Fruit fly (Drosophila melanogaster) whole organism, embryonic: ENCODE measurements around the gene CG11263.

Experiments
- Ada2b ChIP-seq: fragments of 200-800 bp; sonication (Bioruptor generic); IDR thresholded peaks from 2 replicates; pipeline ENCODE4 v1.3.6; 2022; ENCODE audit warnings: missing biosample characterization, missing genetic modification characterization
- Aef1 ChIP-seq: fragments of 200-800 bp; sonication (Bioruptor generic); IDR thresholded peaks from 3 replicates; pipeline ENCODE4 v1.3.6; 2022; ENCODE audit warnings: missing biosample characterization, missing genetic modification characterization
- Atf3 ChIP-seq: fragments of 200-800 bp; sonication (Bioruptor generic); optimal IDR thresholded peaks from 3 replicates; lab custom pipeline; 2016; ENCODE audit warnings: missing biosample characterization, missing genetic modification characterization
- Blimp-1 ChIP-seq: fragments of 200-800 bp; sonication (Bioruptor generic); optimal IDR thresholded peaks from 3 replicates; lab custom pipeline; 2018; ENCODE audit warnings: missing biosample characterization, missing genetic modification characterization, mild to moderate bottlenecking, moderate library complexity, missing genetic modification reagents
- BtbVII ChIP-seq: fragments of 200-800 bp; sonication (Bioruptor generic); optimal IDR thresholded peaks from 3 replicates; lab custom pipeline; 2017; ENCODE audit warnings: missing biosample characterization, mild to moderate bottlenecking, missing genetic modification characterization
- CG10462 ChIP-seq: fragments of 200-800 bp; sonication (Bioruptor generic); optimal IDR thresholded peaks from 2 replicates; lab custom pipeline; 2016; ENCODE audit warnings: missing biosample characterization, missing genetic modification characterization
- CG10565 ChIP-seq: fragments of 200-800 bp; sonication (Bioruptor generic); optimal IDR thresholded peaks from 3 replicates; lab custom pipeline; 2016; ENCODE audit warnings: missing biosample characterization, mild to moderate bottlenecking, missing genetic modification characterization
- CG10959 ChIP-seq: fragments of 200-800 bp; sonication (Bioruptor generic); IDR thresholded peaks from 2 replicates; pipeline ENCODE4 v1.3.6; 2022; ENCODE audit warnings: missing biosample characterization, missing genetic modification characterization
- CG11247 ChIP-seq: fragments of 200-800 bp; sonication (Bioruptor generic); IDR thresholded peaks from 2 replicates; pipeline ENCODE4 v1.3.6; 2022; ENCODE audit warnings: missing biosample characterization, missing genetic modification characterization
- CG11504 ChIP-seq: fragments of 200-800 bp; sonication (Bioruptor generic); optimal IDR thresholded peaks from 3 replicates; lab custom pipeline; 2019; ENCODE audit warnings: missing biosample characterization, mild to moderate bottlenecking, missing genetic modification characterization, moderate library complexity
- CG12155 ChIP-seq: fragments of 200-800 bp; sonication (Bioruptor generic); optimal IDR thresholded peaks from 3 replicates; lab custom pipeline; 2016; ENCODE audit warnings: missing biosample characterization, missing genetic modification characterization
- CG12219 ChIP-seq: fragments of 200-800 bp; sonication (Bioruptor generic); optimal IDR thresholded peaks from 3 replicates; lab custom pipeline; 2018; ENCODE audit warnings: missing biosample characterization, mild to moderate bottlenecking, missing genetic modification characterization
- CG12236 ChIP-seq: fragments of 200-800 bp; sonication (Bioruptor generic); optimal IDR thresholded peaks from 2 replicates; lab custom pipeline; 2016; ENCODE audit warnings: missing biosample characterization, missing genetic modification characterization
- CG13775 ChIP-seq: fragments of 200-800 bp; sonication (Bioruptor generic); optimal IDR thresholded peaks from 3 replicates; lab custom pipeline; 2017; ENCODE audit warnings: missing biosample characterization, mild to moderate bottlenecking, missing genetic modification characterization
- CG17361 ChIP-seq: fragments of 200-800 bp; sonication (Bioruptor generic); IDR thresholded peaks from 3 replicates; pipeline ENCODE4 v1.3.6; 2022; ENCODE audit warnings: missing biosample characterization, missing genetic modification characterization
- CG17612 ChIP-seq: fragments of 200-800 bp; sonication (Bioruptor generic); IDR thresholded peaks from 2 replicates; pipeline ENCODE4 v1.3.6; 2022; ENCODE audit warnings: missing biosample characterization, missing genetic modification characterization
- CG1832 ChIP-seq: fragments of 200-800 bp; sonication (Bioruptor generic); optimal IDR thresholded peaks from 2 replicates; lab custom pipeline; 2017; ENCODE audit warnings: missing biosample characterization, mild to moderate bottlenecking, missing genetic modification characterization, inconsistent platforms
- CG2199 ChIP-seq: fragments of 200-800 bp; sonication (Bioruptor generic); IDR thresholded peaks from 3 replicates; pipeline ENCODE4 v1.3.6; 2022; ENCODE audit warnings: missing biosample characterization, missing genetic modification characterization
- CG33213 ChIP-seq: fragments of 200-800 bp; sonication (Bioruptor generic); optimal IDR thresholded peaks from 3 replicates; lab custom pipeline; 2016; ENCODE audit warnings: missing biosample characterization, missing genetic modification characterization
- CG3838 ChIP-seq: fragments of 200-800 bp; sonication (Bioruptor generic); optimal IDR thresholded peaks from 3 replicates; lab custom pipeline; 2016; ENCODE audit warnings: missing biosample characterization, missing genetic modification characterization
- CG7839 ChIP-seq: fragments of 200-800 bp; sonication (Bioruptor generic); optimal IDR thresholded peaks from 3 replicates; lab custom pipeline; 2018; ENCODE audit warnings: missing biosample characterization, mild to moderate bottlenecking, missing genetic modification characterization, moderate library complexity
- CG9727 ChIP-seq: fragments of 200-800 bp; sonication (Bioruptor generic); optimal IDR thresholded peaks from 3 replicates; lab custom pipeline; 2017; ENCODE audit warnings: missing biosample characterization, mild to moderate bottlenecking, missing genetic modification characterization
- E2f2 ChIP-seq: fragments of 200-800 bp; sonication (Bioruptor generic); IDR thresholded peaks from 2 replicates; pipeline ENCODE4 v1.3.6; 2022; ENCODE audit warnings: missing biosample characterization, missing genetic modification characterization
- HLH4C ChIP-seq: fragments of 200-800 bp; sonication (Bioruptor generic); IDR thresholded peaks from 3 replicates; pipeline ENCODE4 v1.3.6; 2022; ENCODE audit warnings: missing biosample characterization, missing genetic modification characterization; ENCODE audit not compliant: partially characterized antibody
- HLHmδ ChIP-seq: fragments of 200-800 bp; sonication (Bioruptor generic); optimal IDR thresholded peaks from 2 replicates; lab custom pipeline; 2018; ENCODE audit warnings: missing biosample characterization, mild to moderate bottlenecking, missing genetic modification characterization, moderate library complexity
- HmgZ ChIP-seq: fragments of 200-800 bp; sonication (Bioruptor generic); optimal IDR thresholded peaks from 2 replicates; lab custom pipeline; 2018; ENCODE audit warnings: missing biosample characterization, mild to moderate bottlenecking, missing genetic modification characterization
- Hr3 ChIP-seq: fragments of 200-800 bp; sonication (Bioruptor generic); optimal IDR thresholded peaks from 3 replicates; lab custom pipeline; 2016; ENCODE audit warnings: missing biosample characterization, missing genetic modification characterization
- Hr39 ChIP-seq: fragments of >200 bp; optimal IDR thresholded peaks from 2 replicates; lab custom pipeline; 2017
- Mes4 ChIP-seq: fragments of 200-800 bp; sonication (Bioruptor generic); optimal IDR thresholded peaks from 2 replicates; lab custom pipeline; 2016; ENCODE audit warnings: missing biosample characterization, missing genetic modification characterization
- Optix ChIP-seq: fragments of 200-800 bp; sonication (Bioruptor generic); IDR thresholded peaks from 3 replicates; pipeline ENCODE4 v1.3.6; 2022; ENCODE audit warnings: missing biosample characterization, missing genetic modification characterization
- Sin3A ChIP-seq: fragments of >200 bp; optimal IDR thresholded peaks from 2 replicates; lab custom pipeline; 2018
- Xbp1 ChIP-seq: fragments of 200-800 bp; sonication (Bioruptor generic); optimal IDR thresholded peaks from 3 replicates; lab custom pipeline; 2016; ENCODE audit warnings: missing biosample characterization, mild to moderate bottlenecking, missing genetic modification characterization
- ac ChIP-seq: fragments of 200-800 bp; sonication (Bioruptor generic); optimal IDR thresholded peaks from 3 replicates; lab custom pipeline; 2017; ENCODE audit warnings: missing biosample characterization, mild to moderate bottlenecking, missing genetic modification characterization
- ara ChIP-seq: fragments of 200-800 bp; sonication (Bioruptor generic); IDR thresholded peaks from 2 replicates; pipeline ENCODE4 v1.3.6; 2022; ENCODE audit warnings: missing biosample characterization, missing genetic modification characterization
- bowl ChIP-seq: fragments of 200-800 bp; sonication (Bioruptor generic); IDR thresholded peaks from 2 replicates; pipeline ENCODE4 v1.3.6; 2022; ENCODE audit warnings: missing biosample characterization, missing genetic modification characterization
- btn ChIP-seq: fragments of 200-800 bp; sonication (Bioruptor generic); optimal IDR thresholded peaks from 2 replicates; lab custom pipeline; 2016; ENCODE audit warnings: missing biosample characterization, missing genetic modification characterization
- chif ChIP-seq, 2 experiments: fragments of 200-800 bp; sonication (Bioruptor generic); optimal IDR thresholded peaks; 3 replicates each; lab custom pipeline; 2016; ENCODE audit warnings: missing biosample characterization in 2 of 2, missing genetic modification characterization in 2 of 2
- en ChIP-seq: fragments of 200-800 bp; sonication (Bioruptor generic); optimal IDR thresholded peaks from 2 replicates; lab custom pipeline; 2016; ENCODE audit warnings: missing biosample characterization, missing genetic modification characterization
- fd3F ChIP-seq: fragments of 200-800 bp; sonication (Bioruptor generic); optimal IDR thresholded peaks from 2 replicates; lab custom pipeline; 2018; ENCODE audit warnings: missing biosample characterization, mild to moderate bottlenecking, missing genetic modification characterization, moderate library complexity
- gsb ChIP-seq: fragments of 200-800 bp; sonication (Bioruptor generic); IDR thresholded peaks from 2 replicates; pipeline ENCODE4 v1.3.6; 2022; ENCODE audit warnings: missing biosample characterization, missing genetic modification characterization
- gt ChIP-seq: fragments of 200-800 bp; sonication (Bioruptor generic); IDR thresholded peaks from 2 replicates; pipeline ENCODE4 v1.3.6; 2022; ENCODE audit warnings: missing biosample characterization, missing genetic modification characterization
- jing ChIP-seq: fragments of 200-800 bp; sonication (Bioruptor generic); optimal IDR thresholded peaks from 2 replicates; lab custom pipeline; 2018; ENCODE audit warnings: missing biosample characterization, mild to moderate bottlenecking, missing genetic modification characterization
- lilli ChIP-seq: fragments of 200-800 bp; sonication (Bioruptor generic); optimal IDR thresholded peaks from 3 replicates; lab custom pipeline; 2016; ENCODE audit warnings: missing biosample characterization, missing genetic modification characterization
- prd ChIP-seq, 3 experiments: fragments of >200 bp in 2 of 3; fragments of 200-800 bp in 1 of 3; sonication (Bioruptor generic) in 1 of 3; optimal IDR thresholded peaks in 2 of 3; IDR thresholded peaks in 1 of 3; 2 replicates in 2 of 3; 3 replicates in 1 of 3; pipeline versions ENCODE4 v1.3.6 to Lab custom; 2017 to 2022; ENCODE audit warnings: missing biosample characterization in 1 of 3, missing genetic modification characterization in 1 of 3
- pros ChIP-seq: fragments of 200-800 bp; sonication (Bioruptor generic); optimal IDR thresholded peaks from 3 replicates; lab custom pipeline; 2019; ENCODE audit warnings: missing biosample characterization, mild to moderate bottlenecking, missing genetic modification characterization, moderate library complexity
- pum ChIP-seq: fragments of 200-800 bp; sonication (Bioruptor generic); optimal IDR thresholded peaks from 2 replicates; lab custom pipeline; 2016; ENCODE audit warnings: missing biosample characterization, missing genetic modification characterization
- row ChIP-seq: fragments of 200-800 bp; sonication (Bioruptor generic); IDR thresholded peaks from 3 replicates; pipeline ENCODE4 v1.3.6; 2022; ENCODE audit warnings: missing biosample characterization, missing genetic modification characterization
- unc-4 ChIP-seq: fragments of 200-800 bp; sonication (Bioruptor generic); IDR thresholded peaks from 2 replicates; pipeline ENCODE4 v1.3.6; 2022; ENCODE audit warnings: missing biosample characterization, missing genetic modification characterization; ENCODE audit not compliant: partially characterized antibody
- zen2 ChIP-seq: fragments of 200-800 bp; sonication (Bioruptor generic); IDR thresholded peaks from 3 replicates; pipeline ENCODE4 v1.3.6; 2022; ENCODE audit warnings: missing biosample characterization, missing genetic modification characterization; ENCODE audit not compliant: partially characterized antibody
- zfh2 ChIP-seq: fragments of 200-800 bp; sonication (Bioruptor generic); optimal IDR thresholded peaks from 2 replicates; lab custom pipeline; 2016; ENCODE audit warnings: missing biosample characterization, missing genetic modification characterization

CG11263 gene

dm6 chr3L:13015823-13016465 lies 9.3 kb downstream of the CG11263 start, which contains the start of gene CG11267 (continued):
- peak; percentile 83 for TF ChIP-seq ara (GFP tag; lab: Robert Waterston, UW)
- peak; percentile 81 for TF ChIP-seq CG12219 (GFP tag; lab: Kevin White, UChicago)
- TF ChIP-seq chif (GFP tag; optimal IDR thresholded peaks at IDR 0.05; lab: Kevin White, UChicago), result peak; percentile 55 to 79
- TF ChIP-seq Aef1 (GFP tag; lab: Robert Waterston, UW), result peak; percentile 89
- TF ChIP-seq HLHmδ (GFP tag; lab: Kevin White, UChicago), result no peak
- TF ChIP-seq CG10462 (GFP tag; lab: Kevin White, UChicago), result no peak
- TF ChIP-seq CG11247, result peak; percentile 89
- no peak for TF ChIP-seq CG12236 (GFP tag; lab: Kevin White, UChicago)
- TF ChIP-seq CG10565 (GFP tag; lab: Kevin White, UChicago), result peak; percentile 59
- peak; percentile 85 for TF ChIP-seq lilli
- peak; percentile 32 for TF ChIP-seq jing
- peak; percentile 52; the same call in 1 of the 3 replicates for TF ChIP-seq Optix (GFP tag; lab: Robert Waterston, UW)
- peak; percentile 34 for TF ChIP-seq btn (GFP tag; lab: Kevin White, UChicago)
- TF ChIP-seq bowl, result peak; percentile 84
- TF ChIP-seq CG33213 (GFP tag; lab: Kevin White, UChicago), result peak; percentile 75
- peak; percentile 67 for TF ChIP-seq pum (GFP tag; lab: Kevin White, UChicago)
- TF ChIP-seq en (GFP tag; lab: Kevin White, UChicago), result peak; percentile 68
- TF ChIP-seq Hr39, result no peak
- TF ChIP-seq E2f2 (GFP tag; lab: Robert Waterston, UW), result peak; percentile 60
- TF ChIP-seq fd3F (GFP tag; lab: Kevin White, UChicago), result peak; percentile 56
- TF ChIP-seq Sin3A (lab: Kevin White, UChicago), result no peak
- TF ChIP-seq CG3838, result no peak
- TF ChIP-seq HmgZ (tag; lab: Kevin White, UChicago), result peak; percentile 70
- TF ChIP-seq CG9727 (GFP tag; lab: Kevin White, UChicago), result peak; percentile 82
- TF ChIP-seq HLH4C (GFP tag; lab: Robert Waterston, UW), result peak; percentile 27; the same call in 1 of the 3 replicates
- peak; percentile 68 for TF ChIP-seq CG12155
- TF ChIP-seq CG13775 (GFP tag; lab: Kevin White, UChicago), result peak; percentile 69
- peak; percentile 78 for TF ChIP-seq Blimp-1 (GFP tag; lab: Kevin White, UChicago)
- no peak for TF ChIP-seq prd (optimal IDR thresholded peaks at IDR 0.05; lab: Kevin White, UChicago)
- peak; percentile 88 for TF ChIP-seq prd (GFP tag; IDR thresholded peaks at IDR 0.05; lab: Robert Waterston, UW)
- TF ChIP-seq Atf3, result peak; percentile 53
- TF ChIP-seq CG1832, result no peak
- TF ChIP-seq zfh2 (GFP tag; lab: Kevin White, UChicago), result peak; percentile 80
- TF ChIP-seq row, result peak; percentile 78
- TF ChIP-seq Mes4, result peak; percentile 51
- TF ChIP-seq gt (GFP tag; lab: Robert Waterston, UW), result peak; percentile 46; the same call in 1 of the 2 replicates
- peak; percentile 77 for TF ChIP-seq CG10959
- TF ChIP-seq Ada2b (GFP tag; lab: Robert Waterston, UW), result peak; percentile 94
- TF ChIP-seq unc-4 (GFP tag; lab: Robert Waterston, UW), result no peak
- TF ChIP-seq CG11504 (tag; lab: Kevin White, UChicago), result peak; percentile 90
- peak; percentile 85 for TF ChIP-seq CG17361 (GFP tag; lab: Robert Waterston, UW)
- peak; percentile 89 for TF ChIP-seq CG2199 (GFP tag; lab: Robert Waterston, UW)
- peak; percentile 84 for TF ChIP-seq Xbp1 (GFP tag; lab: Kevin White, UChicago)
- peak; percentile 61 for TF ChIP-seq Hr3 (GFP tag; lab: Kevin White, UChicago)
- peak; percentile 87 for TF ChIP-seq BtbVII (GFP tag; lab: Kevin White, UChicago)
- no peak for TF ChIP-seq ac (GFP tag; lab: Kevin White, UChicago)
- TF ChIP-seq gsb (GFP tag; lab: Robert Waterston, UW), result peak; percentile 82
- peak; percentile 53; the same call in 1 of the 3 replicates for TF ChIP-seq zen2 (GFP tag; lab: Robert Waterston, UW)
- peak; percentile 70 for TF ChIP-seq CG17612 (GFP tag; lab: Robert Waterston, UW)
- no peak for TF ChIP-seq pros (GFP tag; lab: Kevin White, UChicago)
- peak; percentile 93 for TF ChIP-seq CG7839 (tag; lab: Kevin White, UChicago)
